Worm (Caenorhabditis elegans): ENCODE data around the gene exh-1.

The exh-1 gene

DNA sequence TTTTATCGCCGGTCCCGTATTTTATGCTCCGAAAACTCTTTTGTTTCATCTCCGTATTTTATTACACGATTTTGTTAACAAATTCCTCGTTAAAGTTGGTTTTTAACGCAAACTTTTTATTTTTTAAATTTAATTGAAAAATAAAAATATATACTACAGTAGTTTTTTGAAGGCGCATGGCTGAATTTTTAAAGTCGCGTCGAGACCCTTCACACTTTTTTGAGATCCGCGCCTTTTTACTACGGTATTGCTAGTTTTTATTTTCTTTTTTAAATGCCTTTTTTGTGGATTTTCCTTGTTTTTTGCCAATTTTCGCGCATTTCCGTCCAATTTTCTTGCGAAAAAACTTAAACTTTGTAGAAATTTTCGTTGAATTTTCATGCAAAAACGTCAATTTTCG, 47.5 kb downstream of the exh-1 start:
- no peak for TF ChIP-seq ztf-23 (GFP tag; IDR thresholded peaks at IDR 0.05)
- no peak for TF ChIP-seq T22C8.4 (GFP tag; IDR thresholded peaks at IDR 0.05)
- no peak for TF ChIP-seq klf-2 (GFP tag; conservative IDR thresholded peaks at IDR 0.05)
- TF ChIP-seq cog-1 (tag; optimal IDR thresholded peaks at IDR 0.05), result no peak

Measured in whole organism, midembryonic.